Worm (Caenorhabditis elegans): ENCODE measurements around the gene Y43F8B.9.

Gene Y43F8B.9

ce11 chrV:19520597-19521322, 42.8 kb downstream of the Y43F8B.9 start:
- TF ChIP-seq hsf-1 (GFP tag; IDR thresholded peaks at IDR 0.05) (no peak), T26A5.8 (tag; optimal IDR thresholded peaks at IDR 0.05) (no peak), hlh-26 (GFP tag; conservative IDR thresholded peaks at IDR 0.05) (no peak), cebp-2 (GFP tag; IDR thresholded peaks at IDR 0.05) (no peak), B0019.2 (GFP tag; conservative IDR thresholded peaks at IDR 0.05) (no peak), lin-35 (GFP tag; optimal IDR thresholded peaks at IDR 0.05) (peak in 1 of 3 experiments; percentile 5), Y53G8AR.9 (GFP tag; conservative IDR thresholded peaks at IDR 0.05) (0 out of 2 replicates have a peak, but pooled peaks have one; percentile 12), athp-1 (tag; optimal IDR thresholded peaks at IDR 0.05) (no peak), mes-4 (tag; optimal IDR thresholded peaks at IDR 0.05) (no peak), nhr-179 (tag; optimal IDR thresholded peaks at IDR 0.05) (no peak), ama-1 (optimal IDR thresholded peaks at IDR 0.05) (peak; percentile 73), ama-1 (GFP tag; optimal IDR thresholded peaks at IDR 0.05) (no peak), let-526 (GFP tag; IDR thresholded peaks at IDR 0.05) (no peak)

- TF ChIP-seq dpl-1 (GFP tag; optimal IDR thresholded peaks at IDR 0.05) (no peak), die-1 (tag; optimal IDR thresholded peaks at IDR 0.05) (peak; percentile 13), cebp-2 (GFP tag; IDR thresholded peaks at IDR 0.05) (peak; percentile 63), rcor-1 (GFP tag; IDR thresholded peaks at IDR 0.05) (peak; percentile 47; the same call in 1 of the 2 replicates), ztf-26 (tag; optimal IDR thresholded peaks at IDR 0.05) (peak; percentile 32), ztf-25 (GFP tag; IDR thresholded peaks at IDR 0.05) (no peak), gei-17 (GFP tag; optimal IDR thresholded peaks at IDR 0.05) (peak; percentile 24), tbp1 (GFP tag; optimal IDR thresholded peaks at IDR 0.05) (peak; percentile 74), chd-7 (tag; optimal IDR thresholded peaks at IDR 0.05) (no peak), attf-5 (GFP tag; optimal IDR thresholded peaks at IDR 0.05) (peak; percentile 0), F55B11.4 (tag; optimal IDR thresholded peaks at IDR 0.05; ENCODE audit: borderline replicate concordance, insufficient read depth) (no peak), nhr-80 (tag; optimal IDR thresholded peaks at IDR 0.05) (no peak), nhr-90 (tag; optimal IDR thresholded peaks at IDR 0.05) (peak; percentile 26), mcd-1 (GFP tag; IDR thresholded peaks at IDR 0.05) (peak; percentile 31; the same call in 1 of the 2 replicates), rpc-1 (optimal IDR thresholded peaks at IDR 0.05) (peak; percentile 37), rpc-1 (tag; optimal IDR thresholded peaks at IDR 0.05) (peak; percentile 67), rec-8 (tag; optimal IDR thresholded peaks at IDR 0.05) (no peak), dox-1 (GFP tag; IDR thresholded peaks at IDR 0.05) (no peak; the same call in 1 of the 2 replicates), mes-4 (tag; optimal IDR thresholded peaks at IDR 0.05) (peak; percentile 53), madf-6 (GFP tag; IDR thresholded peaks at IDR 0.05) (peak; percentile 23), B0336.3 (GFP tag; IDR thresholded peaks at IDR 0.05) (0 out of 2 replicates have a peak, but pooled peaks have one; percentile 18), ztf-18 (tag; optimal IDR thresholded peaks at IDR 0.05) (peak; percentile 47), nfyb-1 (GFP tag; IDR thresholded peaks at IDR 0.05) (0 out of 2 replicates have a peak, but pooled peaks have one; percentile 53), B0261.1 (tag; optimal IDR thresholded peaks at IDR 0.05) (peak; percentile 55), somi-1 (GFP tag; optimal IDR thresholded peaks at IDR 0.05) (no peak), ama-1 (optimal IDR thresholded peaks at IDR 0.05) (peak; percentile 37), ama-1 (GFP tag; optimal IDR thresholded peaks at IDR 0.05) (peak in 1 of 2 experiments; percentile 20), ets-4 (GFP tag; optimal IDR thresholded peaks at IDR 0.05) (no peak), lin-26 (GFP tag; IDR thresholded peaks at IDR 0.05) (peak; percentile 63; the same call in 1 of the 2 replicates), hmg-1.2 (GFP tag; IDR thresholded peaks at IDR 0.05) (peak; percentile 34; the same call in 1 of the 2 replicates), cebp-1 (GFP tag; IDR thresholded peaks at IDR 0.05) (no peak), cebp-1 (tag; optimal IDR thresholded peaks at IDR 0.05) (peak; percentile 4), lin-35 (GFP tag; optimal IDR thresholded peaks at IDR 0.05) (peak in 1 of 3 experiments; percentile 14)
Observed at ce11 chrV:19521351-19522278, 43.7 kb downstream of the Y43F8B.9 start.
